Fruit fly (Drosophila melanogaster) whole organism, embryonic: ENCODE measurements around the gene CG17786.

Experiments used
- Adf1 ChIP-seq: fragments of 200-800 bp; sonication (Bioruptor generic); IDR thresholded peaks from 2 replicates; pipeline ENCODE4 v1.3.6; 2022; ENCODE audit warnings: missing biosample characterization, missing genetic modification characterization
- CG13775 ChIP-seq: fragments of 200-800 bp; sonication (Bioruptor generic); optimal IDR thresholded peaks from 3 replicates; lab custom pipeline; 2017; ENCODE audit warnings: missing biosample characterization, mild to moderate bottlenecking, missing genetic modification characterization
- CG1647 ChIP-seq: fragments of 200-800 bp; sonication (Bioruptor generic); optimal IDR thresholded peaks from 3 replicates; lab custom pipeline; 2016; ENCODE audit warnings: missing biosample characterization, missing genetic modification characterization
- CG17385 ChIP-seq: fragments of 200-800 bp; sonication (Bioruptor generic); optimal IDR thresholded peaks from 3 replicates; lab custom pipeline; 2018; ENCODE audit warnings: missing biosample characterization, mild to moderate bottlenecking, missing genetic modification characterization
- CG7372 ChIP-seq: fragments of 200-800 bp; sonication (Bioruptor generic); IDR thresholded peaks from 2 replicates; pipeline ENCODE4 v1.3.6; 2022; ENCODE audit warnings: missing biosample characterization, missing genetic modification characterization
- Lpt ChIP-seq: fragments of >200 bp; optimal IDR thresholded peaks from 2 replicates; lab custom pipeline; 2018; ENCODE audit warnings: missing biosample characterization, missing genetic modification characterization
- Max ChIP-seq: fragments of 200-800 bp; sonication (Bioruptor generic); optimal IDR thresholded peaks from 2 replicates; lab custom pipeline; 2016; ENCODE audit warnings: missing biosample characterization, mild to moderate bottlenecking, missing genetic modification characterization
- crc ChIP-seq: fragments of 200-800 bp; sonication (Bioruptor generic); optimal IDR thresholded peaks from 2 replicates; lab custom pipeline; 2016; ENCODE audit warnings: missing biosample characterization, missing genetic modification characterization
- mirr ChIP-seq: fragments of 200-800 bp; sonication (Bioruptor generic); optimal IDR thresholded peaks from 3 replicates; lab custom pipeline; 2018; ENCODE audit warnings: missing biosample characterization, mild to moderate bottlenecking, missing genetic modification characterization
- nmo ChIP-seq: fragments of 200-800 bp; sonication (Bioruptor generic); optimal IDR thresholded peaks from 2 replicates; lab custom pipeline; 2018; ENCODE audit warnings: missing biosample characterization, mild to moderate bottlenecking, missing genetic modification characterization, moderate library complexity
- repo ChIP-seq: fragments of 200-800 bp; sonication (Bioruptor generic); optimal IDR thresholded peaks from 2 replicates; lab custom pipeline; 2016; ENCODE audit warnings: missing biosample characterization, missing genetic modification characterization

DNA sequence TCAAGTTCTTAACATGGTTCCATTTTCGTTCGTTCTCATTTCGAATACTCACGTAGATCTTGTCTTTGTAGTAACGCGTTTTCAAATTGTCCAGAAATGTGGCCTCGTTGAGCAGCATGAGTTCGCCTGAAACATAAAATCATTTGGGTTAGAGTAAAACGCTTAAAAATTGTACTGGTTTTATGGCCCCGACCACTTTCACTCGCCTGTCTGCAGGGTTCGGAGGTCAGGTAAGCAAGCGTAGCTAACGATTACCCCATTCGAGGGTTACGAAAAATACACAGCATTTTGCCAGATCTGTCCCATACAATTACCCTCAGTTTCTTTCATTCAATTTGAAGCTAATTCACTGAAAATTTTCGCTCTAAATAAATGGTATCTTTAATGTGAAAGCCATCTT is 39.8 kb upstream of the CG17786 start:
- TF ChIP-seq CG7372 (GFP tag; lab: Robert Waterston, UW) (no peak), mirr (no peak), CG13775 (GFP tag; lab: Kevin White, UChicago) (no peak), Lpt (GFP tag; lab: Kevin White, UChicago) (no peak), CG1647 (GFP tag; lab: Kevin White, UChicago) (no peak), repo (GFP tag; lab: Kevin White, UChicago) (no peak), nmo (GFP tag; lab: Kevin White, UChicago) (no peak), Max (GFP tag; lab: Kevin White, UChicago) (no peak), crc (GFP tag; lab: Kevin White, UChicago) (no peak), CG17385 (GFP tag; lab: Kevin White, UChicago) (no peak), Adf1 (GFP tag; lab: Robert Waterston, UW) (no peak)
